Worm (Caenorhabditis elegans) whole organism, young adult: ENCODE data around the gene cysl-4.

Source experiments
- B0035.1 ChIP-seq: sonication (generic microtip); optimal IDR thresholded peaks from 2 replicates; lab custom pipeline; 2016; ENCODE audit warnings: missing genetic modification characterization, mild to moderate bottlenecking, missing compliant biosample characterization, missing genotype, missing genetic modification reagents
- C06A6.2 ChIP-seq: fragments of 200-800 bp; sonication (Bioruptor generic); conservative IDR thresholded peaks from 2 replicates; pipeline ENCODE4 v1.3.6; 2022; ENCODE audit warnings: missing genetic modification characterization, missing compliant biosample characterization
- F22D6.2 ChIP-seq: sonication (generic microtip); optimal IDR thresholded peaks from 2 replicates; lab custom pipeline; 2016; ENCODE audit warnings: mild to moderate bottlenecking, missing genetic modification characterization, missing compliant biosample characterization
- F23B12.7 ChIP-seq: sonication (generic microtip); optimal IDR thresholded peaks from 2 replicates; lab custom pipeline; 2017; ENCODE audit warnings: missing genetic modification characterization, mild to moderate bottlenecking, missing compliant biosample characterization, antibody characterized with exemption, moderate library complexity; ENCODE audit not compliant: insufficient read depth
- F33H1.4 ChIP-seq: fragments of 200-800 bp; sonication (Bioruptor generic); IDR thresholded peaks from 2 replicates; pipeline ENCODE4 v1.3.6; 2022; ENCODE audit warnings: missing genetic modification reagents, missing genetic modification characterization, missing compliant biosample characterization
- F37B4.10 ChIP-seq: fragments of 200-800 bp; sonication (Bioruptor generic); IDR thresholded peaks from 2 replicates; pipeline ENCODE4 v1.3.6; 2022; ENCODE audit warnings: missing genetic modification characterization, missing compliant biosample characterization
- F49E8.2 ChIP-seq: sonication (generic microtip); optimal IDR thresholded peaks from 3 replicates; lab custom pipeline; 2017; ENCODE audit warnings: missing genetic modification characterization, mild to moderate bottlenecking, missing compliant biosample characterization, antibody characterized with exemption, moderate library complexity; ENCODE audit not compliant: insufficient read depth
- F55B11.4 ChIP-seq: sonication (generic microtip); optimal IDR thresholded peaks from 2 replicates; lab custom pipeline; 2016; ENCODE audit warnings: missing compliant biosample characterization, missing genetic modification characterization, borderline replicate concordance; ENCODE audit not compliant: insufficient read depth
- T07F8.4 ChIP-seq: sonication (generic microtip); optimal IDR thresholded peaks from 2 replicates; lab custom pipeline; 2016; ENCODE audit warnings: mild to moderate bottlenecking, missing genetic modification characterization, moderate library complexity, missing compliant biosample characterization
- Y67H2A.10 ChIP-seq: fragments of 200-800 bp; sonication (Bioruptor generic); conservative IDR thresholded peaks from 2 replicates; pipeline ENCODE4 v1.3.6; 2022; ENCODE audit warnings: missing genetic modification reagents, missing genetic modification characterization, missing compliant biosample characterization
- akir-1 ChIP-seq: fragments of 200-800 bp; sonication (Bioruptor generic); optimal IDR thresholded peaks from 2 replicates; lab custom pipeline; 2018; ENCODE audit warnings: mild to moderate bottlenecking, missing genetic modification characterization, moderate library complexity, missing compliant biosample characterization
- athp-1 ChIP-seq: sonication (generic microtip); optimal IDR thresholded peaks from 2 replicates; lab custom pipeline; 2017; ENCODE audit warnings: mild to moderate bottlenecking, missing genetic modification characterization, missing compliant biosample characterization
- attf-3 ChIP-seq: fragments of 200-800 bp; sonication (Bioruptor generic); conservative IDR thresholded peaks from 2 replicates; pipeline ENCODE4 v1.3.6; 2022; ENCODE audit warnings: missing genetic modification reagents, missing genetic modification characterization, missing compliant biosample characterization
- attf-6 ChIP-seq: fragments of 200-800 bp; sonication (Bioruptor generic); IDR thresholded peaks from 2 replicates; pipeline ENCODE4 v1.3.6; 2022; ENCODE audit warnings: missing genetic modification reagents, missing genetic modification characterization, missing compliant biosample characterization
- bed-2 ChIP-seq: fragments of 200-800 bp; sonication (Bioruptor generic); IDR thresholded peaks from 2 replicates; pipeline ENCODE4 v1.3.6; 2022; ENCODE audit warnings: missing genetic modification reagents, missing genetic modification characterization, missing compliant biosample characterization
- ceh-27 ChIP-seq: fragments of 200-800 bp; sonication (Bioruptor generic); optimal IDR thresholded peaks from 2 replicates; lab custom pipeline; 2018; ENCODE audit warnings: mild to moderate bottlenecking, missing genetic modification characterization, moderate library complexity, missing compliant biosample characterization
- ceh-58 ChIP-seq: fragments of 200-800 bp; sonication (Bioruptor generic); IDR thresholded peaks from 2 replicates; pipeline ENCODE4 v1.3.6; 2022; ENCODE audit warnings: missing genetic modification characterization, missing compliant biosample characterization
- ceh-91 ChIP-seq: fragments of 200-800 bp; sonication (Bioruptor generic); IDR thresholded peaks from 2 replicates; pipeline ENCODE4 v1.3.6; 2022; ENCODE audit warnings: missing genetic modification reagents, missing genetic modification characterization, missing compliant biosample characterization
- dpff-1 ChIP-seq: sonication (generic microtip); optimal IDR thresholded peaks from 2 replicates; lab custom pipeline; 2017; ENCODE audit warnings: mild to moderate bottlenecking, missing genetic modification characterization, missing compliant biosample characterization
- dpl-1 ChIP-seq: fragments of 150-350 bp; optimal IDR thresholded peaks from 2 replicates; lab custom pipeline; 2014; ENCODE audit warnings: missing biosample characterization, missing genetic modification reagents, missing genetic modification characterization
- efl-1 ChIP-seq: fragments of 150-350 bp; optimal IDR thresholded peaks from 2 replicates; lab custom pipeline; 2014; ENCODE audit warnings: missing biosample characterization, missing genetic modification reagents, missing genetic modification characterization
- egl-44 ChIP-seq: fragments of 200-800 bp; sonication (Bioruptor generic); IDR thresholded peaks from 2 replicates; pipeline ENCODE4 v1.3.6; 2022; ENCODE audit warnings: missing genetic modification reagents, missing genetic modification characterization, missing compliant biosample characterization
- him-1 ChIP-seq: sonication (generic microtip); optimal IDR thresholded peaks from 2 replicates; lab custom pipeline; 2016; ENCODE audit warnings: missing genotype, missing genetic modification reagents, missing genetic modification characterization, missing compliant biosample characterization
- let-526 ChIP-seq: fragments of 200-800 bp; sonication (Bioruptor generic); IDR thresholded peaks from 2 replicates; pipeline ENCODE4 v1.3.6; 2022; ENCODE audit warnings: missing genetic modification reagents, missing genetic modification characterization, missing compliant biosample characterization
- let-607 ChIP-seq, 2 experiments: fragments of 200-800 bp in 1 of 2; sonication (Bioruptor generic) in 1 of 2; sonication (generic microtip) in 1 of 2; optimal IDR thresholded peaks; 2 replicates each; lab custom pipeline; 2016 to 2018; ENCODE audit warnings: mild to moderate bottlenecking in 2 of 2, missing compliant biosample characterization in 2 of 2, missing genetic modification characterization in 2 of 2, moderate library complexity in 2 of 2, missing genotype in 1 of 2
- lir-1 ChIP-seq: fragments of 200-800 bp; sonication (Bioruptor generic); conservative IDR thresholded peaks from 2 replicates; pipeline ENCODE4 v1.3.6; 2022; ENCODE audit warnings: missing genetic modification reagents, missing genetic modification characterization, missing compliant biosample characterization
- lsl-1 ChIP-seq: fragments of 200-800 bp; sonication (Bioruptor generic); optimal IDR thresholded peaks from 2 replicates; lab custom pipeline; 2018; ENCODE audit warnings: mild to moderate bottlenecking, missing genetic modification characterization, moderate library complexity, missing compliant biosample characterization
- madf-10 ChIP-seq: sonication (generic microtip); optimal IDR thresholded peaks from 2 replicates; lab custom pipeline; 2016; ENCODE audit warnings: mild to moderate bottlenecking, missing genetic modification characterization, missing compliant biosample characterization
- madf-6 ChIP-seq: fragments of 200-800 bp; sonication (Bioruptor generic); IDR thresholded peaks from 2 replicates; pipeline ENCODE4 v1.3.6; 2022; ENCODE audit warnings: missing genetic modification reagents, missing genetic modification characterization, missing compliant biosample characterization
- madf-8 ChIP-seq: fragments of 200-800 bp; sonication (Bioruptor generic); conservative IDR thresholded peaks from 2 replicates; pipeline ENCODE4 v1.3.6; 2022; ENCODE audit warnings: missing genetic modification reagents, missing genetic modification characterization, missing compliant biosample characterization
- mcd-1 ChIP-seq: fragments of 200-800 bp; sonication (Bioruptor generic); IDR thresholded peaks from 2 replicates; pipeline ENCODE4 v1.3.6; 2022; ENCODE audit warnings: missing genetic modification reagents, missing genetic modification characterization, missing compliant biosample characterization
- mxl-1 ChIP-seq: sonication (generic microtip); optimal IDR thresholded peaks from 2 replicates; lab custom pipeline; 2016; ENCODE audit warnings: missing genetic modification characterization, missing compliant biosample characterization
- nhr-80 ChIP-seq: sonication (generic microtip); optimal IDR thresholded peaks from 2 replicates; lab custom pipeline; 2016; ENCODE audit warnings: missing genetic modification characterization, missing compliant biosample characterization
- pbrm-1 ChIP-seq: fragments of 200-800 bp; sonication (Bioruptor generic); IDR thresholded peaks from 2 replicates; pipeline ENCODE4 v1.3.6; 2022; ENCODE audit warnings: missing genetic modification reagents, missing genetic modification characterization, missing compliant biosample characterization
- sdz-38 ChIP-seq: sonication (generic microtip); optimal IDR thresholded peaks from 2 replicates; lab custom pipeline; 2016; ENCODE audit warnings: missing genotype, missing genetic modification characterization, missing compliant biosample characterization
- sea-2 ChIP-seq: fragments of 200-800 bp; sonication (Bioruptor generic); IDR thresholded peaks from 2 replicates; pipeline ENCODE4 v1.3.6; 2022; ENCODE audit warnings: missing genetic modification characterization, missing compliant biosample characterization
- unc-130 ChIP-seq: sonication (generic microtip); optimal IDR thresholded peaks from 2 replicates; lab custom pipeline; 2016; ENCODE audit warnings: missing genetic modification reagents, missing genetic modification characterization, missing compliant biosample characterization
- zfh-2 ChIP-seq: fragments of 200-800 bp; sonication (Bioruptor generic); conservative IDR thresholded peaks from 2 replicates; pipeline ENCODE4 v1.3.6; 2022; ENCODE audit warnings: missing genetic modification reagents, missing genetic modification characterization, missing compliant biosample characterization
- zim-3 ChIP-seq: sonication (generic microtip); optimal IDR thresholded peaks from 2 replicates; lab custom pipeline; 2017; ENCODE audit warnings: mild to moderate bottlenecking, missing genetic modification characterization, moderate library complexity, missing compliant biosample characterization

Gene cysl-4

DNA sequence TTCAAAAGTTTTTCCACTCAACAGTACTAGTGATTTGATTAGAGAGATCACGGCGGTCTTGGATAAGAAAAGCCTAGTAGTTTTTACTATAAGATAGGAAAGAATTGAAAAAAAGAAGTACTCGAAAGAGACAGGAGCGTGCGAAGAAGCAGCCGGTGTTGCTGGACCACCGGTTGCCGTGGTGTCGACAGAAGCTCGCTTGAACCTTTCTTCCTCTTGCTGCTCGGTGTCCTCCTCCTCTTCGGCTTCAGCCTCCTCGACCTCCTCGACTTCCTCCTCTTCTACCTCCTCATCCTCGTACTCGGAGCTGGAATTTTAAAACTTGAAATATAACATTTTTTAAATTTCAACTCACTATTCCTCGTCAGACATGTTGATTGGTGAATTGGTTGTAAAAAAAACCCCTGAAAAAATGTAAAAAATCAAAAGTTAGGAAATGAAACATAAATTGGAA lies 12.2 kb upstream of the cysl-4 start, which contains the start of gene tnt-4:
tnt-4 (minus strand) TSS at position 404 of the 454 bp plus-strand sequence.
- TF ChIP-seq zfh-2 (GFP tag; lab: Robert Waterston, UW) (peak; percentile 55), madf-6 (GFP tag; lab: Robert Waterston, UW) (no peak)

DNA sequence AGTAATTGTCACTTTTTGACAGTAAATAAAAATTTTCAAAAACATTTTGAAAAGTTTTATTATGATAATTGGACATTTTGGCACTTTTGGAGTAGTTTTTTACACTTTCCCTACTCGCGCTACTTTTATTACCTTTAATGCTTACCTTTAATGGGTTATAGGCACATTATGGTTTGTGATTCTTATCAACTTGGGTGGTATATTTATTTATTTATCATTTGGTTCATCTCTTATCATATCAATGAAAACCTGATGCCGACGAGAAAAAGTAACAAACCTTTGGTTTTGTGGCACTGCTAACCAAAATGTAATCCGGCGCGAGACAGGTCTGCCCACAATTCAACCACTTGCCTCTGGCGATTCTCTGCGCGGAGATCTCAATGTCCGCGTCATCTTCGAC lies 6.4 kb upstream of the cysl-4 start:
- TF ChIP-seq let-607 (tag; optimal IDR thresholded peaks at IDR 0.05; lab: Kevin White, UChicago) = no peak
- TF ChIP-seq F49E8.2 = no peak
- TF ChIP-seq dpff-1 = no peak
- no peak for TF ChIP-seq dpl-1
- no peak for TF ChIP-seq F55B11.4
- no peak for TF ChIP-seq ceh-91 (GFP tag; lab: Robert Waterston, UW)
- no peak for TF ChIP-seq F37B4.10 (GFP tag; lab: Robert Waterston, UW)

- TF ChIP-seq ceh-91 (GFP tag; lab: Robert Waterston, UW) (no peak), nhr-80 (tag; lab: Kevin White, UChicago) (peak; percentile 19)
These were observed 5.1 kb upstream of the cysl-4 start, which contains the start of gene alh-5 for ce11 chrV:1999531-2000094. Gene alh-5 (minus strand): TSS chrV:1999581.

DNA sequence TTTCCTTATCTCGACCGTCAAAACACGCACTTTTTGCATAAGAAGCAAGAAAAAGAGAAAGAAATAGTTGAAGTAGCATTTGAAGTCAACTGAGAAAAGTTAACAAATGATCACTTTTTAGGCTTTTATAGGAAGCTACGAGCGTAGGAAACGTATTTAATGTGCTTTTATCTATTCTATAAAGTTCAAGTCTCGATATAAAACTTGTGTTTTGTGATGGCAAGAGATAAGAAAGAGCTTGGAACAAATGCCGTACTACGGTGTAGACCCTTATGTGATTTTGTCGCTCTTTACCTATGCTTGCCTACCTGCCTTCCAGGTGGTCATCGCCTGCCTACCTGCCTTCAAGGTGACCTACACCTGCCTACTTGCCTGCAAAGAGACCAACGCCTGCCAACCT lies 530 bp upstream of the cysl-4 start, which contains the start of gene clec-206:
clec-206 (minus strand) TSS at position 101 of the 400 bp plus-strand sequence.
- 0 out of 2 replicates have a peak, but pooled peaks have one; percentile 6 for TF ChIP-seq zfh-2 (GFP tag; lab: Robert Waterston, UW)
- TF ChIP-seq ceh-58 (GFP tag; lab: Robert Waterston, UW) = 0 out of 2 replicates have a peak, but pooled peaks have one; percentile 38
- no peak for TF ChIP-seq ceh-27 (GFP tag; lab: Kevin White, UChicago)

- TF ChIP-seq pbrm-1 (GFP tag; lab: Robert Waterston, UW) (peak; percentile 82), athp-1 (tag; lab: Kevin White, UChicago) (peak; percentile 68), F22D6.2 (no peak), sea-2 (GFP tag; lab: Robert Waterston, UW) (no peak), egl-44 (0 out of 2 replicates have a peak, but pooled peaks have one; percentile 41), akir-1 (no peak), F55B11.4 (no peak), F23B12.7 (tag; lab: Kevin White, UChicago) (no peak), F49E8.2 (peak; percentile 71), attf-3 (GFP tag; lab: Robert Waterston, UW) (peak; percentile 74), let-526 (0 out of 2 replicates have a peak, but pooled peaks have one; percentile 52), sdz-38 (tag; lab: Kevin White, UChicago) (no peak), lir-1 (GFP tag; lab: Robert Waterston, UW) (peak; percentile 57; the same call in 1 of the 2 replicates), bed-2 (0 out of 2 replicates have a peak, but pooled peaks have one; percentile 27), T07F8.4 (no peak), madf-10 (peak; percentile 57), zim-3 (tag; lab: Kevin White, UChicago) (no peak), efl-1 (GFP tag; lab: Kevin White, UChicago) (peak; percentile 58), F33H1.4 (GFP tag; lab: Robert Waterston, UW) (peak; percentile 75), attf-6 (0 out of 2 replicates have a peak, but pooled peaks have one; percentile 36), madf-8 (GFP tag; lab: Robert Waterston, UW) (peak; percentile 84), him-1 (tag; lab: Kevin White, UChicago) (peak; percentile 72), lsl-1 (peak; percentile 93), C06A6.2 (no peak), unc-130 (GFP tag; lab: Kevin White, UChicago) (peak; percentile 87), Y67H2A.10 (GFP tag; lab: Robert Waterston, UW) (peak; percentile 81), madf-6 (GFP tag; lab: Robert Waterston, UW) (peak; percentile 90), mcd-1 (GFP tag; lab: Robert Waterston, UW) (peak; percentile 86), mxl-1 (tag; lab: Kevin White, UChicago) (no peak), B0035.1 (tag; lab: Kevin White, UChicago) (no peak)
These were observed 3.7 kb downstream of the cysl-4 start for ce11 chrV:2008412-2008811.
